Comparison of ENCODE assay signal across 5 fruit fly cellular contexts in the genomic region with DNA sequence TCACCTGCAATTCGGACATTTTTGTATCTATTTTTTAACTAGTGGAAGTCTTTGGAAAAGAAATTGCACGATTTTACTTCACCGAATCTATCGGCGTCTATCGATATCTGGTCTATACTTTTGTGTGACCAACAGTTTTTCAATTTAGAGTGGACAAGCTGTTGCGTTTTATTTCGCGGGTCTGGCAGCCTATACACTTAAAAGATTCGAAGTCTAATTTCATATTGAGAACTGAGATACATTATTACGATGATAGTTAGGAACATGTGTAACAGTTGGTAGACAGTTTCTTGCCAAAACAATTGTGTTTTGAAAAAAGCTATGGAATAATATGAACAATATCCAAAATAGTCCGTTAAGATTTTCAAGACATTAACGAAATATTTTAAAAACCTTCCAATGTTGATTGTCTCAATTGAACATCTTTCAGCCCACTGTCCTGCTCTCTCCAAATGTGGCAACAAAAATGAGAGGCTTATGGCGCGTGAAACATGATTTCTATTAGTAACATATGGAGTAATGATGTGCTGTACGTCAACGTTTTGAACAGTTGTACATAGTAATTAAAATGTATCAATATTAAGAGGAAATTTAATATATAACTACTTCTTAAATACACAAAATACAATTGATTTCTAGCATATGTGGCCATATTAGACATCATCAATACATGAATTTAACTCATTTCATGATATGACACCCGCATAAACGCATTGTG.
TF ChIP-seq lines count a peak whose summit lies in the region.

A gene (minus strand): TSS at position 146 of the 718 bp plus-strand sequence.

TF ChIP-seq in whole organism, adult, 20 proteins besides CTCF, POLR2A, EP300 and RAD21 (continued from another document):
- TF ChIP-seq CG7101 (tag; optimal IDR thresholded peaks at IDR 0.05; lab: Kevin White, UChicago) (peak; percentile 97), CG5204 (GFP tag; optimal IDR thresholded peaks at IDR 0.05; lab: Kevin White, UChicago) (peak; percentile 95), Clk (GFP tag; optimal IDR thresholded peaks at IDR 0.05; lab: Kevin White, UChicago) (peak; percentile 95), Crg-1 (GFP tag; optimal IDR thresholded peaks at IDR 0.05; lab: Kevin White, UChicago) (peak; percentile 87)

TF ChIP-seq in whole organism, embryonic, 481 proteins besides CTCF, POLR2A, EP300 and RAD21 (continued from another document and continues in another):
- TF ChIP-seq CG31224 (GFP tag; IDR thresholded peaks at IDR 0.05; lab: Robert Waterston, UW) (peak; percentile 85), Xbp1 (GFP tag; optimal IDR thresholded peaks at IDR 0.05; lab: Kevin White, UChicago) (peak; percentile 95), otp (GFP tag; IDR thresholded peaks at IDR 0.05; lab: Robert Waterston, UW) (peak; percentile 85), CG16779 (GFP tag; IDR thresholded peaks at IDR 0.05; lab: Robert Waterston, UW) (peak; percentile 82), CG31365 (tag; optimal IDR thresholded peaks at IDR 0.05; lab: Kevin White, UChicago) (peak; percentile 93), Mes4 (GFP tag; optimal IDR thresholded peaks at IDR 0.05; lab: Kevin White, UChicago) (peak; percentile 92), ftz-f1 (GFP tag; optimal IDR thresholded peaks at IDR 0.05; lab: Kevin White, UChicago) (peak; percentile 32), CG17568 (GFP tag; optimal IDR thresholded peaks at IDR 0.05; lab: Kevin White, UChicago) (peak; percentile 98), CG10147 (GFP tag; optimal IDR thresholded peaks at IDR 0.05; lab: Kevin White, UChicago) (peak; percentile 98), CG10959 (GFP tag; IDR thresholded peaks at IDR 0.05; lab: Robert Waterston, UW) (peak; percentile 79), schlank (tag; optimal IDR thresholded peaks at IDR 0.05; lab: Kevin White, UChicago) (peak; percentile 93), org-1 (GFP tag; optimal IDR thresholded peaks at IDR 0.05; lab: Kevin White, UChicago) (peak; percentile 97), Gug (GFP tag; IDR thresholded peaks at IDR 0.05; lab: Robert Waterston, UW) (peak; percentile 84), CG9727 (GFP tag; optimal IDR thresholded peaks at IDR 0.05; lab: Kevin White, UChicago) (peak; percentile 98), vfl (GFP tag; optimal IDR thresholded peaks at IDR 0.05; lab: Kevin White, UChicago) (peak; percentile 93), nau (GFP tag; optimal IDR thresholded peaks at IDR 0.05; lab: Kevin White, UChicago) (peak; percentile 96), CG10565 (GFP tag; optimal IDR thresholded peaks at IDR 0.05; lab: Kevin White, UChicago) (peak; percentile 81), Xrp1 (GFP tag; IDR thresholded peaks at IDR 0.05; lab: Robert Waterston, UW) (peak; percentile 93), pros (GFP tag; optimal IDR thresholded peaks at IDR 0.05; lab: Kevin White, UChicago) (peak; percentile 93), HmgD (GFP tag; optimal IDR thresholded peaks at IDR 0.05; lab: Kevin White, UChicago) (peak; percentile 96), CG4328 (GFP tag; optimal IDR thresholded peaks at IDR 0.05; lab: Kevin White, UChicago) (peak; percentile 98), sima (GFP tag; optimal IDR thresholded peaks at IDR 0.05; lab: Kevin White, UChicago) (peak; percentile 58), aop (GFP tag; IDR thresholded peaks at IDR 0.05; lab: Robert Waterston, UW) (peak; percentile 75), fu2 (GFP tag; optimal IDR thresholded peaks at IDR 0.05; lab: Kevin White, UChicago) (peak; percentile 96), CG30431 (GFP tag; optimal IDR thresholded peaks at IDR 0.05; lab: Kevin White, UChicago) (peak; percentile 84), Neu2 (GFP tag; optimal IDR thresholded peaks at IDR 0.05; lab: Kevin White, UChicago; ENCODE audit: borderline replicate concordance) (peak; percentile 89), CG10431 (GFP tag; optimal IDR thresholded peaks at IDR 0.05; lab: Kevin White, UChicago) (peak; percentile 94), CG9797 (GFP tag; optimal IDR thresholded peaks at IDR 0.05; lab: Kevin White, UChicago) (peak; percentile 89)

TF ChIP-seq in whole organism, prepupa, 60 proteins besides CTCF, POLR2A, EP300 and RAD21 (continued from another document and continues in another):
- peak; percentile 86 for TF ChIP-seq CG8319 (GFP tag; optimal IDR thresholded peaks at IDR 0.05; lab: Kevin White, UChicago)
- TF ChIP-seq salr (GFP tag; optimal IDR thresholded peaks at IDR 0.05; lab: Kevin White, UChicago) = peak; percentile 75 to 93
- TF ChIP-seq CG7368 (GFP tag; optimal IDR thresholded peaks at IDR 0.05; lab: Kevin White, UChicago) = peak; percentile 94
- peak; percentile 97 for TF ChIP-seq CG15336 (GFP tag; IDR thresholded peaks at IDR 0.05; lab: Robert Waterston, UW)
- TF ChIP-seq acj6 (GFP tag; optimal IDR thresholded peaks at IDR 0.05; lab: Kevin White, UChicago) = peak; percentile 94
- TF ChIP-seq CG6163 (GFP tag; IDR thresholded peaks at IDR 0.05; lab: Robert Waterston, UW) = peak; percentile 95
- peak; percentile 95 for TF ChIP-seq Met (GFP tag; optimal IDR thresholded peaks at IDR 0.05; lab: Kevin White, UChicago)
- peak; percentile 97 for TF ChIP-seq CG8119 (GFP tag; IDR thresholded peaks at IDR 0.05; lab: Robert Waterston, UW)
- TF ChIP-seq Sox15 (GFP tag; optimal IDR thresholded peaks at IDR 0.05; lab: Kevin White, UChicago) = peak; percentile 89
- TF ChIP-seq CG11902 (GFP tag; optimal IDR thresholded peaks at IDR 0.05; lab: Kevin White, UChicago) = peak; percentile 83
- TF ChIP-seq CG9139 (GFP tag; optimal IDR thresholded peaks at IDR 0.05; lab: Kevin White, UChicago) = peak; percentile 95
- peak; percentile 96 for TF ChIP-seq dsx (GFP tag; optimal IDR thresholded peaks at IDR 0.05; lab: Kevin White, UChicago; ENCODE audit: poor library complexity, severe bottlenecking)
- TF ChIP-seq Smox (GFP tag; optimal IDR thresholded peaks at IDR 0.05; lab: Kevin White, UChicago) = peak; percentile 95
- TF ChIP-seq Blimp-1 (GFP tag; optimal IDR thresholded peaks at IDR 0.05; lab: Kevin White, UChicago) = peak; percentile 92
- TF ChIP-seq svp (GFP tag; lab: Kevin White, UChicago) = peak; percentile 98
- peak; percentile 95 for TF ChIP-seq spab (GFP tag; optimal IDR thresholded peaks at IDR 0.05; lab: Kevin White, UChicago)
- peak; percentile 97 for TF ChIP-seq CG8632 (GFP tag; optimal IDR thresholded peaks at IDR 0.05; lab: Kevin White, UChicago)
- TF ChIP-seq pdm3 (GFP tag; optimal IDR thresholded peaks at IDR 0.05; lab: Kevin White, UChicago) = peak; percentile 94
- peak; percentile 99 for TF ChIP-seq Eip78C (GFP tag; lab: Kevin White, UChicago)
- TF ChIP-seq CG10669 (GFP tag; optimal IDR thresholded peaks at IDR 0.05; lab: Kevin White, UChicago) = peak; percentile 97
- TF ChIP-seq eg (GFP tag; IDR thresholded peaks at IDR 0.05; lab: Robert Waterston, UW) = peak; percentile 97
- TF ChIP-seq dac (GFP tag; optimal IDR thresholded peaks at IDR 0.05; lab: Kevin White, UChicago) = peak; percentile 93
- TF ChIP-seq vri (GFP tag; optimal IDR thresholded peaks at IDR 0.05; lab: Kevin White, UChicago) = peak; percentile 91
- TF ChIP-seq Gug (GFP tag; IDR thresholded peaks at IDR 0.05; lab: Robert Waterston, UW) = peak; percentile 91
- peak; percentile 94 for TF ChIP-seq topi (GFP tag; optimal IDR thresholded peaks at IDR 0.05; lab: Kevin White, UChicago)
- TF ChIP-seq lz (GFP tag; optimal IDR thresholded peaks at IDR 0.05; lab: Kevin White, UChicago) = peak; percentile 93
- peak; percentile 94 for TF ChIP-seq CG1621 (tag; optimal IDR thresholded peaks at IDR 0.05; lab: Kevin White, UChicago)
- peak; percentile 98 for TF ChIP-seq net (GFP tag; optimal IDR thresholded peaks at IDR 0.05; lab: Kevin White, UChicago)
- peak; percentile 97 to 98 for TF ChIP-seq ss (GFP tag; optimal IDR thresholded peaks at IDR 0.05; lab: Kevin White, UChicago)
- TF ChIP-seq Lpt (GFP tag; optimal IDR thresholded peaks at IDR 0.05; lab: Kevin White, UChicago) = peak; percentile 95
- peak; percentile 94 for TF ChIP-seq Hr39 (GFP tag; optimal IDR thresholded peaks at IDR 0.05; lab: Kevin White, UChicago)

TF ChIP-seq in whole organism, pupa, 21 proteins besides CTCF, POLR2A, EP300 and RAD21 (continued from another document):
- TF ChIP-seq CG12605 (GFP tag; IDR thresholded peaks at IDR 0.05; lab: Robert Waterston, UW) (peak; percentile 91), fd96Ca (GFP tag; IDR thresholded peaks at IDR 0.05; lab: Robert Waterston, UW) (peak; percentile 89), CG15710 (tag; optimal IDR thresholded peaks at IDR 0.05; lab: Kevin White, UChicago) (peak; percentile 97)

TF ChIP-seq in whole organism, wandering third instar larva, 38 proteins besides CTCF, POLR2A, EP300 and RAD21 (continued from another document):
- TF ChIP-seq woc (GFP tag; optimal IDR thresholded peaks at IDR 0.05; lab: Kevin White, UChicago) (peak; percentile 98), Hnf4 (GFP tag; optimal IDR thresholded peaks at IDR 0.05; lab: Kevin White, UChicago) (peak; percentile 90), jim (GFP tag; optimal IDR thresholded peaks at IDR 0.05; lab: Kevin White, UChicago) (no peak), pan (optimal IDR thresholded peaks at IDR 0.05; lab: Kevin White, UChicago) (no peak), brk (GFP tag; optimal IDR thresholded peaks at IDR 0.05; lab: Kevin White, UChicago) (peak; percentile 95), Rel (GFP tag; optimal IDR thresholded peaks at IDR 0.05; lab: Kevin White, UChicago) (peak; percentile 92), Rel (tag; optimal IDR thresholded peaks at IDR 0.05; lab: Kevin White, UChicago) (peak; percentile 90), h (GFP tag; optimal IDR thresholded peaks at IDR 0.05; lab: Kevin White, UChicago) (peak; percentile 94), br (GFP tag; optimal IDR thresholded peaks at IDR 0.05; lab: Kevin White, UChicago) (peak; percentile 94), usp (GFP tag; optimal IDR thresholded peaks at IDR 0.05; lab: Kevin White, UChicago) (no peak), GATAd (GFP tag; optimal IDR thresholded peaks at IDR 0.05; lab: Kevin White, UChicago) (peak; percentile 67), N (GFP tag; optimal IDR thresholded peaks at IDR 0.05; lab: Kevin White, UChicago) (no peak), Abd-B (GFP tag; optimal IDR thresholded peaks at IDR 0.05; lab: Kevin White, UChicago) (no peak), HLH106 (tag; optimal IDR thresholded peaks at IDR 0.05; lab: Kevin White, UChicago) (peak; percentile 97), Dif (GFP tag; optimal IDR thresholded peaks at IDR 0.05; lab: Kevin White, UChicago; ENCODE audit: partially characterized antibody) (no peak), foxo (GFP tag; optimal IDR thresholded peaks at IDR 0.05; lab: Kevin White, UChicago) (peak; percentile 53 to 96), Jra (GFP tag; optimal IDR thresholded peaks at IDR 0.05; lab: Kevin White, UChicago) (peak; percentile 80), Sp1 (GFP tag; optimal IDR thresholded peaks at IDR 0.05; lab: Kevin White, UChicago) (peak; percentile 99), dl (GFP tag; optimal IDR thresholded peaks at IDR 0.05; lab: Kevin White, UChicago; ENCODE audit: insufficient read depth in 1 of 2, partially characterized antibody in 2 of 2) (no peak)
